Worm (Caenorhabditis elegans) whole organism, late embryonic: ENCODE measurements around the gene dhs-20.

Experiments used
- che-1 ChIP-seq: sonication (generic microtip); optimal IDR thresholded peaks from 2 replicates; lab custom pipeline; 2016; ENCODE audit warnings: mild to moderate bottlenecking, missing genetic modification characterization, missing compliant biosample characterization
- nfya-1 ChIP-seq: sonication (generic microtip); optimal IDR thresholded peaks from 2 replicates; lab custom pipeline; 2017; ENCODE audit warnings: missing genetic modification characterization, mild to moderate bottlenecking, missing compliant biosample characterization, antibody characterized with exemption, moderate library complexity
- pha-4 ChIP-seq: fragments of 150-350 bp; optimal IDR thresholded peaks from 2 replicates; lab custom pipeline; 2018; ENCODE audit warnings: missing biosample characterization, missing genetic modification reagents, missing genetic modification characterization

DNA sequence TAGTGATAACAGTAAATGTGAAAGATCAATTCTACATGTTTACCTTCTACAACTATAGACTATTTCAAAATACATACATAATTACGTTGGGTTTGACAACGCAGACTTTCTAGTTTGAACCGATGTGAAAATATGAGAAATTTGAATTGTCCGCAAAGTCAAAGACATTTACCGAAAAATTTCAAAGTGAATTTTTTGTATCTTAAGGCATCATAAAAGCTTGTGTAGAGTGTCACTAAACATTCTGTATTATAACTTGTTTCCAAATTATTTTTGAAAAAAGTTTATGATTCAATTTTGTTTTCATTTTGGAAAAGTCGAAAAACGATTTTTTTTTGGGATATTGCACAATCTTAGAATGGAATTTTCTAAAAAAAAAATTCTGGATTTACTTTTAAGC lies 31.2 kb upstream of the dhs-20 start:
- no peak for TF ChIP-seq nfya-1 (tag; lab: Kevin White, UChicago)
- TF ChIP-seq che-1 (tag; lab: Kevin White, UChicago) = no peak
- TF ChIP-seq pha-4 (tag; lab: Kevin White, UChicago) = no peak
